Worm (Caenorhabditis elegans) whole organism, midembryonic: Measurements from ENCODE around the gene Y44A6D.3.

ENCODE experiments used
- T22C8.4 ChIP-seq: fragments of 200-800 bp; sonication (Bioruptor generic); IDR thresholded peaks from 2 replicates; pipeline ENCODE4 v1.3.6; 2022; ENCODE audit warnings: missing genetic modification characterization, missing compliant biosample characterization
- cog-1 ChIP-seq: sonication (generic microtip); optimal IDR thresholded peaks from 2 replicates; lab custom pipeline; 2016; ENCODE audit warnings: missing genetic modification characterization, missing compliant biosample characterization
- flt-1 ChIP-seq: fragments of 200-800 bp; sonication (Bioruptor generic); IDR thresholded peaks from 2 replicates; pipeline ENCODE4 v1.3.6; 2022; ENCODE audit warnings: missing genetic modification characterization, missing compliant biosample characterization
- klf-2 ChIP-seq: fragments of 200-800 bp; sonication (Bioruptor generic); conservative IDR thresholded peaks from 2 replicates; pipeline ENCODE4 v1.3.6; 2022; ENCODE audit warnings: missing genetic modification reagents, missing genetic modification characterization, missing compliant biosample characterization
- med-1 ChIP-seq: sonication (generic microtip); optimal IDR thresholded peaks from 2 replicates; lab custom pipeline; 2017; ENCODE audit warnings: missing genetic modification characterization, mild to moderate bottlenecking, missing compliant biosample characterization, antibody characterized with exemption, missing genetic modification reagents; ENCODE audit not compliant: insufficient read depth
- ref-1 ChIP-seq: fragments of 200-800 bp; sonication (Bioruptor generic); conservative IDR thresholded peaks from 2 replicates; pipeline ENCODE4 v1.3.6; 2022; ENCODE audit warnings: missing genetic modification reagents, missing genetic modification characterization, missing compliant biosample characterization
- tab-1 ChIP-seq: fragments of 200-800 bp; sonication (Bioruptor generic); IDR thresholded peaks from 2 replicates; pipeline ENCODE4 v1.3.6; 2022; ENCODE audit warnings: missing genetic modification characterization, missing compliant biosample characterization
- ztf-23 ChIP-seq: fragments of 200-800 bp; sonication (Bioruptor generic); IDR thresholded peaks from 2 replicates; pipeline ENCODE4 v1.3.6; 2022; ENCODE audit warnings: missing genetic modification reagents, missing genetic modification characterization, missing compliant biosample characterization
- ztf-29 ChIP-seq: fragments of 200-800 bp; sonication (Bioruptor generic); IDR thresholded peaks from 2 replicates; pipeline ENCODE4 v1.3.6; 2022; ENCODE audit warnings: missing genetic modification reagents, missing genetic modification characterization, missing compliant biosample characterization

The Y44A6D.3 gene

ce11 chrV:20781346-20781952 lies 10.8 kb downstream of the Y44A6D.3 start:
- TF ChIP-seq flt-1 (GFP tag; lab: Robert Waterston, UW) (no peak), med-1 (no peak), T22C8.4 (no peak), ref-1 (GFP tag; lab: Robert Waterston, UW) (no peak), ztf-29 (no peak), ztf-23 (no peak), klf-2 (GFP tag; lab: Robert Waterston, UW) (no peak)

ce11 chrV:20780400-20780799 lies 11.8 kb downstream of the Y44A6D.3 start, which contains the start of gene hif-1:
Gene hif-1, plus strand, starts transcription at chrV:20780407.
- TF ChIP-seq ztf-29, result no peak
- TF ChIP-seq T22C8.4, result no peak

- TF ChIP-seq med-1, result no peak
- TF ChIP-seq klf-2 (GFP tag; lab: Robert Waterston, UW), result no peak
These were observed 12.4 kb downstream of the Y44A6D.3 start for ce11 chrV:20779707-20780346.

- TF ChIP-seq cog-1, result no peak
- no peak for TF ChIP-seq ref-1 (GFP tag; lab: Robert Waterston, UW)
- TF ChIP-seq tab-1 (GFP tag; lab: Robert Waterston, UW), result no peak
- no peak for TF ChIP-seq med-1
- no peak for TF ChIP-seq klf-2 (GFP tag; lab: Robert Waterston, UW)
- TF ChIP-seq ztf-29, result no peak
- TF ChIP-seq flt-1 (GFP tag; lab: Robert Waterston, UW), result no peak
- TF ChIP-seq T22C8.4, result no peak
- no peak for TF ChIP-seq ztf-23
These were observed 13.3 kb downstream of the Y44A6D.3 start for ce11 chrV:20778886-20779285.

- TF ChIP-seq ztf-23 (0 out of 2 replicates have a peak, but pooled peaks have one; percentile 5), ztf-29 (no peak), cog-1 (peak; percentile 87), flt-1 (GFP tag; lab: Robert Waterston, UW) (peak; percentile 51; the same call in 1 of the 2 replicates)
These were observed 13.9 kb downstream of the Y44A6D.3 start for ce11 chrV:20778257-20778697.

- no peak for TF ChIP-seq ztf-23
- no peak for TF ChIP-seq ztf-29
These were observed 15.5 kb downstream of the Y44A6D.3 start for ce11 chrV:20776761-20777160.

ce11 chrV:20775269-20775668 lies 17.0 kb downstream of the Y44A6D.3 start, which contains the start of gene F38A6.4:
Gene F38A6.4, minus strand, starts transcription at chrV:20775369.
- TF ChIP-seq cog-1 (no peak), ztf-23 (no peak), med-1 (no peak), tab-1 (GFP tag; lab: Robert Waterston, UW) (no peak)

- TF ChIP-seq ztf-23, result no peak
- no peak for TF ChIP-seq ztf-29
- TF ChIP-seq T22C8.4, result no peak
- TF ChIP-seq ref-1 (GFP tag; lab: Robert Waterston, UW), result no peak
- no peak for TF ChIP-seq klf-2 (GFP tag; lab: Robert Waterston, UW)
- no peak for TF ChIP-seq flt-1 (GFP tag; lab: Robert Waterston, UW)
- no peak for TF ChIP-seq cog-1
- no peak for TF ChIP-seq med-1
These were observed 18.6 kb downstream of the Y44A6D.3 start, which contains the start of gene F38A6.5 for ce11 chrV:20773647-20774046. Gene F38A6.5, minus strand, starts transcription at chrV:20773747.

ce11 chrV:20771702-20772101 lies 20.5 kb downstream of the Y44A6D.3 start:
- no peak for TF ChIP-seq cog-1

ce11 chrV:20770846-20771245 lies 21.4 kb downstream of the Y44A6D.3 start:
- no peak for TF ChIP-seq klf-2 (GFP tag; lab: Robert Waterston, UW)
- no peak for TF ChIP-seq ztf-29
- TF ChIP-seq med-1, result no peak
- TF ChIP-seq tab-1 (GFP tag; lab: Robert Waterston, UW), result no peak
- no peak for TF ChIP-seq ztf-23
- TF ChIP-seq T22C8.4, result no peak
- no peak for TF ChIP-seq ref-1 (GFP tag; lab: Robert Waterston, UW)
- TF ChIP-seq cog-1, result no peak
- TF ChIP-seq flt-1 (GFP tag; lab: Robert Waterston, UW), result no peak

ce11 chrV:20770061-20770460 lies 22.2 kb downstream of the Y44A6D.3 start, which contains the start of gene elp-1:
Gene elp-1, minus strand, starts transcription at chrV:20770161.
- TF ChIP-seq cog-1 (no peak), ztf-23 (no peak), ref-1 (GFP tag; lab: Robert Waterston, UW) (no peak), T22C8.4 (no peak), flt-1 (GFP tag; lab: Robert Waterston, UW) (no peak), med-1 (no peak), tab-1 (GFP tag; lab: Robert Waterston, UW) (no peak), ztf-29 (no peak), klf-2 (GFP tag; lab: Robert Waterston, UW) (no peak)

ce11 chrV:20763192-20763591 lies 29.0 kb downstream of the Y44A6D.3 start:
- TF ChIP-seq ref-1 (GFP tag; lab: Robert Waterston, UW), result no peak
- TF ChIP-seq cog-1, result no peak
- TF ChIP-seq med-1, result no peak
- TF ChIP-seq T22C8.4, result no peak
- no peak for TF ChIP-seq ztf-29
- no peak for TF ChIP-seq ztf-23
- no peak for TF ChIP-seq flt-1 (GFP tag; lab: Robert Waterston, UW)
- TF ChIP-seq tab-1 (GFP tag; lab: Robert Waterston, UW), result no peak
- no peak for TF ChIP-seq klf-2 (GFP tag; lab: Robert Waterston, UW)
